Worm (Caenorhabditis elegans) whole organism, mixed stage, embryonic: ENCODE measurements around the gene F32D8.11.

Experiments used
- blmp-1 ChIP-seq: fragments of 150-350 bp; optimal IDR thresholded peaks from 2 replicates; lab custom pipeline; 2014; ENCODE audit warnings: missing biosample characterization, missing genetic modification characterization
- ceh-39 ChIP-seq: fragments of 150-350 bp; optimal IDR thresholded peaks from 2 replicates; lab custom pipeline; 2014; ENCODE audit warnings: missing biosample characterization, missing genetic modification characterization
- ceh-43 ChIP-seq: fragments of 200-800 bp; sonication (Bioruptor generic); optimal IDR thresholded peaks from 2 replicates; lab custom pipeline; 2018; ENCODE audit warnings: mild to moderate bottlenecking, missing genetic modification characterization, moderate library complexity, missing compliant biosample characterization
- elt-1 ChIP-seq: sonication (generic microtip); optimal IDR thresholded peaks from 2 replicates; lab custom pipeline; 2017; ENCODE audit warnings: missing genetic modification characterization, mild to moderate bottlenecking, missing compliant biosample characterization, antibody characterized with exemption, moderate library complexity, borderline replicate concordance; ENCODE audit not compliant: insufficient read depth
- ham-2 ChIP-seq: fragments of 200-800 bp; sonication (Bioruptor generic); optimal IDR thresholded peaks from 2 replicates; lab custom pipeline; 2018; ENCODE audit warnings: mild to moderate bottlenecking, missing genetic modification characterization, missing compliant biosample characterization
- lin-13 ChIP-seq: fragments of 150-350 bp; optimal IDR thresholded peaks from 2 replicates; lab custom pipeline; 2014; ENCODE audit warnings: missing biosample characterization, missing genetic modification characterization
- lsy-2 ChIP-seq: fragments of 150-350 bp; optimal IDR thresholded peaks from 2 replicates; lab custom pipeline; 2014; ENCODE audit warnings: missing biosample characterization, missing genetic modification characterization
- nhr-2 ChIP-seq: fragments of 150-350 bp; optimal IDR thresholded peaks from 2 replicates; lab custom pipeline; 2014; ENCODE audit warnings: missing biosample characterization, missing genetic modification characterization
- nhr-28 ChIP-seq: fragments of 150-350 bp; optimal IDR thresholded peaks from 2 replicates; lab custom pipeline; 2014; ENCODE audit warnings: missing biosample characterization, missing genetic modification characterization
- pha-4 ChIP-seq: fragments of 150-350 bp; optimal IDR thresholded peaks from 2 replicates; lab custom pipeline; 2018; ENCODE audit warnings: missing biosample characterization, missing genetic modification reagents, missing genetic modification characterization
- unc-120 ChIP-seq: sonication (generic microtip); optimal IDR thresholded peaks from 2 replicates; lab custom pipeline; 2017; ENCODE audit warnings: missing genetic modification characterization, missing compliant biosample characterization; ENCODE audit not compliant: poor library complexity, severe bottlenecking
- ztf-11 ChIP-seq: fragments of 150-350 bp; optimal IDR thresholded peaks from 2 replicates; lab custom pipeline; 2014; ENCODE audit warnings: missing biosample characterization, missing genetic modification characterization

DNA sequence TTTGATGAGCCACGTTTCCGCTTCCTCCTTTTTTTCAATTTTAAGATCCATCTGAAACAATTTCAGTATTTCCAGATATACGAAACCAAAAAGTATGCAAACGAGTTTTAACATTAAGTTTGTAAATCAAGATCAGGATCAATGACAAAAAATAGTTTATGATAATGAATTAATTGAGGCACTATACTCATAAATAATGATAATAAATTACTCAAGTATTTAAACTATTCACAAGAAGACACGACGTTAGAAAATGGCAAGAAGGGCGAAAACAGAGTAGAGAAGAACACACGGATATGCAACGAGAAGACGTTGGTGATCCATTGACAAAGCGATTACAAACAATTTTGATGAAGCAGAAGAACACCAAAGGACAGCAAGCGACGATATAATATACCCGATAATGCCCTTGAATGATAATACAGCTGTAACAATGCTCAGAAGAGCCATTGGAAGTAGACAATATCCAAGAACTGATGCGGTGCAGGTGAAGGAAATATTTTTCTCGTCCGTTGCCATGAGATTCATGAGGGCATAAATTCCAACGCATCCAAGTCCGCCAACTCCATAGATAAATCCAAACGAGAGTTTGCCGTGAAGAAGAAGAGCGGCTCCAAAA, 4.7 kb upstream of the F32D8.11 start, which contains the start of gene F32D8.4:
- no peak for TF ChIP-seq ztf-11 (tag; lab: Kevin White, UChicago)
- TF ChIP-seq lin-13, result no peak
- TF ChIP-seq blmp-1 (tag; lab: Kevin White, UChicago), result no peak
- no peak for TF ChIP-seq elt-1 (tag; lab: Kevin White, UChicago)
- TF ChIP-seq ham-2 (GFP tag; lab: Kevin White, UChicago), result no peak
- TF ChIP-seq nhr-2, result no peak
- TF ChIP-seq ceh-39 (tag; lab: Kevin White, UChicago), result no peak
- no peak for TF ChIP-seq nhr-28 (tag; lab: Kevin White, UChicago)
- TF ChIP-seq ceh-43, result no peak
- no peak for TF ChIP-seq unc-120 (tag; lab: Kevin White, UChicago)
- TF ChIP-seq lsy-2 (tag; lab: Kevin White, UChicago), result no peak
- TF ChIP-seq pha-4 (tag; lab: Kevin White, UChicago), result no peak
